Fruit fly (Drosophila melanogaster) whole organism, adult: ENCODE measurements around the gene CG42399.

Experiments
- CG11617 ChIP-seq: fragments of 200-800 bp; sonication (Bioruptor generic); optimal IDR thresholded peaks from 2 replicates; lab custom pipeline; 2017; ENCODE audit warnings: mild to moderate bottlenecking, missing biosample characterization, missing genetic modification reagents, missing genetic modification characterization
- CG12768 ChIP-seq: fragments of 200-800 bp; sonication (Bioruptor generic); optimal IDR thresholded peaks from 2 replicates; lab custom pipeline; 2017; ENCODE audit warnings: missing biosample characterization, missing genetic modification characterization, mild to moderate bottlenecking, moderate library complexity, missing genetic modification reagents
- CG14711 ChIP-seq: fragments of 200-800 bp; sonication (Bioruptor generic); optimal IDR thresholded peaks from 2 replicates; lab custom pipeline; 2018; ENCODE audit warnings: missing biosample characterization, mild to moderate bottlenecking, missing genetic modification characterization, moderate library complexity
- CG1620 ChIP-seq: fragments of 200-800 bp; sonication (Bioruptor generic); optimal IDR thresholded peaks from 2 replicates; lab custom pipeline; 2016; ENCODE audit warnings: missing biosample characterization, missing genetic modification characterization
- CG33017 ChIP-seq: fragments of 200-800 bp; sonication (Bioruptor generic); optimal IDR thresholded peaks from 2 replicates; lab custom pipeline; 2018; ENCODE audit warnings: missing biosample characterization, mild to moderate bottlenecking, missing genetic modification characterization, moderate library complexity
- CG5204 ChIP-seq: fragments of 200-800 bp; sonication (Bioruptor generic); optimal IDR thresholded peaks from 2 replicates; lab custom pipeline; 2016; ENCODE audit warnings: missing biosample characterization, missing genetic modification characterization
- CG7045 ChIP-seq: fragments of 200-800 bp; sonication (Bioruptor generic); optimal IDR thresholded peaks from 2 replicates; lab custom pipeline; 2017; ENCODE audit warnings: missing biosample characterization, mild to moderate bottlenecking, missing genetic modification characterization
- CG7101 ChIP-seq: fragments of 200-800 bp; sonication (Bioruptor generic); optimal IDR thresholded peaks from 2 replicates; lab custom pipeline; 2018; ENCODE audit warnings: missing biosample characterization, mild to moderate bottlenecking, missing genetic modification characterization, moderate library complexity
- Clk ChIP-seq: fragments of 200-800 bp; sonication (Bioruptor generic); optimal IDR thresholded peaks from 2 replicates; lab custom pipeline; 2017; ENCODE audit warnings: missing biosample characterization, missing genetic modification characterization
- Crg-1 ChIP-seq: fragments of 200-800 bp; sonication (Bioruptor generic); optimal IDR thresholded peaks from 2 replicates; lab custom pipeline; 2016; ENCODE audit warnings: missing biosample characterization, missing genetic modification characterization
- Hr96 ChIP-seq: fragments of 200-800 bp; sonication (Bioruptor generic); optimal IDR thresholded peaks from 2 replicates; lab custom pipeline; 2016; ENCODE audit warnings: missing biosample characterization, missing genetic modification characterization
- Mnt ChIP-seq: fragments of 200-800 bp; sonication (Bioruptor generic); optimal IDR thresholded peaks from 2 replicates; lab custom pipeline; 2016; ENCODE audit warnings: missing biosample characterization, mild to moderate bottlenecking, missing genetic modification characterization
- bab1 ChIP-seq: fragments of 200-800 bp; sonication (Bioruptor generic); optimal IDR thresholded peaks from 3 replicates; lab custom pipeline; 2019; ENCODE audit warnings: missing biosample characterization, mild to moderate bottlenecking, missing genetic modification characterization, moderate library complexity
- cic ChIP-seq: fragments of 200-800 bp; sonication (Bioruptor generic); optimal IDR thresholded peaks from 2 replicates; lab custom pipeline; 2017; ENCODE audit warnings: missing biosample characterization, mild to moderate bottlenecking, missing genetic modification characterization, moderate library complexity
- cnc ChIP-seq, 2 experiments: fragments of >200 bp; optimal IDR thresholded peaks; 2 replicates each; lab custom pipeline; 2017
- kay ChIP-seq: fragments of 200-800 bp; sonication (Bioruptor generic); peaks from one replicate; lab custom pipeline; 2016; ENCODE audit warnings: missing biosample characterization, missing genetic modification characterization, borderline replicate concordance
- ovo ChIP-seq: fragments of 200-800 bp; sonication (Bioruptor generic); optimal IDR thresholded peaks from 2 replicates; lab custom pipeline; 2016; ENCODE audit warnings: missing biosample characterization, missing genetic modification characterization
- pad ChIP-seq: fragments of 200-800 bp; sonication (Bioruptor generic); optimal IDR thresholded peaks from 3 replicates; lab custom pipeline; 2017; ENCODE audit warnings: missing biosample characterization, missing genetic modification characterization, mild to moderate bottlenecking, moderate library complexity, missing genetic modification reagents
- tj ChIP-seq: fragments of 200-800 bp; sonication (Bioruptor generic); optimal IDR thresholded peaks from 3 replicates; lab custom pipeline; 2017; ENCODE audit warnings: missing biosample characterization, mild to moderate bottlenecking, missing genetic modification characterization, moderate library complexity
- toe ChIP-seq: fragments of 200-800 bp; sonication (Bioruptor generic); optimal IDR thresholded peaks from 2 replicates; lab custom pipeline; 2016; ENCODE audit warnings: missing biosample characterization, missing genetic modification characterization

CG42399 gene

dm6 chr2L:171499-172250 lies 18.6 kb upstream of the CG42399 start:
- TF ChIP-seq kay (GFP tag; lab: Kevin White, UChicago) (no peak), CG5204 (GFP tag; lab: Kevin White, UChicago) (no peak)

DNA sequence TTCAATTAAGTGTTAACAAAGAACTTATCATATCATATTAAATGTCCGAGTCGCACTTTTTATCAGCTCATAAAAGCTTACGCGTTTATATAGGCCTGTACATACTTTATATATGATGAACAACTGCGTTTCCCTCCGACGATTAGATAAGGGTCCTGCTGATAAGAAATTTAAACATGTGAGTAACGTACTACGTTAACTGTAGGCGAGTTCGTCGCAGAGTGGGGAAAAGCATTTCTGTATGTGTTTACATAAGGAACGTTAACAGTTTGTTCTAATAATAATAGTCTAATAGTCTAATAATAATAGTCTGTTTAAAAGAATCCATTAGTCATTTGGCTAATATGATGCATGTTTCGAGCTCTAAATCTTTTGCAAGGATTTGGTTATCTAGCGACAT lies 17.3 kb upstream of the CG42399 start:
- TF ChIP-seq CG5204 (GFP tag; lab: Kevin White, UChicago) (no peak), kay (GFP tag; lab: Kevin White, UChicago) (peak; percentile 89), cic (GFP tag; lab: Kevin White, UChicago) (peak; percentile 69), Crg-1 (GFP tag; lab: Kevin White, UChicago) (no peak), Hr96 (GFP tag; lab: Kevin White, UChicago) (no peak), bab1 (GFP tag; lab: Kevin White, UChicago) (peak; percentile 1), Mnt (no peak), cnc (optimal IDR thresholded peaks at IDR 0.05; lab: Kevin White, UChicago) (no peak), pad (GFP tag; lab: Kevin White, UChicago) (no peak), CG12768 (GFP tag; lab: Kevin White, UChicago) (peak; percentile 17), CG14711 (no peak)

dm6 chr2L:168270-168901 lies 15.3 kb upstream of the CG42399 start:
- TF ChIP-seq tj (GFP tag; lab: Kevin White, UChicago) (peak; percentile 78), pad (GFP tag; lab: Kevin White, UChicago) (no peak), cnc (optimal IDR thresholded peaks at IDR 0.05; lab: Kevin White, UChicago) (peak in 1 of 2 experiments; percentile 27), cic (GFP tag; lab: Kevin White, UChicago) (peak; percentile 30)

DNA sequence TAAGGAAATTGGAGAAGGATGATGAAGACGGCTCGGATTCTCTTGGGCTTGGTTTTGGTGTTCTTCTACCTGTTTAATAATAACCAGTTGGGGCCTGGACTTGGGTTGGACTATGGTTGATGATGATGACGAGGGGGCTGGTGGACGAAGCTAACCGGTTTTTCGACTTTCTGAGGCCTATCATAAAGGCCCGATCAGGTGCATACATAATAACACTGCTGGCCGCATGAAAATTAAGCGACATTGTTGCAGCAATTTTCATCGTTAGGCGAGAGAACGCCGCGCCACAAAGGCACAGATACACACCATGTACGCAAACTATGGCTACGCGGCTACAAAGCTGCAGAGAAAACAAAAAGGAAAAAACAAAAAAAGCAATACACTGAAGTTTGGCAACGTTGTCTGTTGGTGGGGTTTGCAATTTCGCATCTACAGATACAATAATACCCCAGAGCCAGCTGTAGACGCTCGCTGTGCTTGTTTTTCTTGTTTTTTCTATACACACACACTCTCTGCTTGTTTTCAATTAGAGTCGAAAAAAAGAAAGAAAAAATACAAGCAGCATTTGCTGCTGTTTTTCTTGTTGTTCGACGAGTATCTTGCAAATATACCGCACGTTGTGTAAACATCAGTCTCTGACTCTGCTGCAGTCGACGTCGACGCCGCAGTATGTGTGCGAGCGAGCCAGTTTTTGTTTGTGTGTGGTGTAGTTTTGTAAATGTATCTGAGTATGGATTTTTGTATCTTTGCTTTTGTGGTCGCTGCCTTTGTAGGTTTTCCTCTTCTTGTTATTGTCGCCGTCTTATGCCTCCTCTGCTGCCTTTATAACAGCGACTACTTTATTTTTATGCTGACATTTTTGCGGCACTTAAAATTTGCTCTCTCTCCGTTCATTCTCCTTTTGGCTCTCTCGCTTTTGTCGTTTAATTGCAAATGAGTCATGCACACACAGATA lies 13.3 kb upstream of the CG42399 start:
- peak; percentile 99 for TF ChIP-seq CG7045 (GFP tag; lab: Kevin White, UChicago)
- peak; percentile 96 for TF ChIP-seq CG7101
- peak; percentile 98 for TF ChIP-seq CG33017 (tag; lab: Kevin White, UChicago)
- peak; percentile 97 for TF ChIP-seq toe (GFP tag; lab: Kevin White, UChicago)
- TF ChIP-seq CG14711 = peak; percentile 86
- TF ChIP-seq CG5204 (GFP tag; lab: Kevin White, UChicago) = peak; percentile 95
- TF ChIP-seq tj (GFP tag; lab: Kevin White, UChicago) = peak; percentile 99
- TF ChIP-seq cic (GFP tag; lab: Kevin White, UChicago) = peak; percentile 100
- peak; percentile 95 for TF ChIP-seq Hr96 (GFP tag; lab: Kevin White, UChicago)
- peak; percentile 83 for TF ChIP-seq CG1620
- peak; percentile 100 for TF ChIP-seq kay (GFP tag; lab: Kevin White, UChicago)
- peak; percentile 100 for TF ChIP-seq CG11617
- peak; percentile 98 for TF ChIP-seq Mnt
- peak; percentile 100 for TF ChIP-seq Clk (GFP tag; lab: Kevin White, UChicago)
- peak; percentile 91 for TF ChIP-seq pad (GFP tag; lab: Kevin White, UChicago)
- TF ChIP-seq bab1 (GFP tag; lab: Kevin White, UChicago) = peak; percentile 98
- peak; percentile 99 for TF ChIP-seq ovo (GFP tag; lab: Kevin White, UChicago)
- TF ChIP-seq CG12768 (GFP tag; lab: Kevin White, UChicago) = peak; percentile 100
- TF ChIP-seq Crg-1 (GFP tag; lab: Kevin White, UChicago) = peak; percentile 95
- no peak for TF ChIP-seq cnc (optimal IDR thresholded peaks at IDR 0.05; lab: Kevin White, UChicago)

- TF ChIP-seq CG11617 (no peak), tj (GFP tag; lab: Kevin White, UChicago) (peak; percentile 59)
Measured at dm6 chr2L:165253-165890, 12.3 kb upstream of the CG42399 start.

dm6 chr2L:163229-163628 lies 10.1 kb upstream of the CG42399 start:
- no peak for TF ChIP-seq Clk (GFP tag; lab: Kevin White, UChicago)
